Fruit fly (Drosophila melanogaster) ovary, adult (tissue): ENCODE data around the gene Rlip.

Experiments
- CG17801 ChIP-seq: fragments of 200-800 bp; optimal IDR thresholded peaks from 2 replicates; lab custom pipeline; 2019; ENCODE audit warnings: missing biosample characterization, mild to moderate bottlenecking, missing genetic modification characterization, moderate library complexity; ENCODE audit not compliant: partially characterized antibody

The Rlip gene

DNA sequence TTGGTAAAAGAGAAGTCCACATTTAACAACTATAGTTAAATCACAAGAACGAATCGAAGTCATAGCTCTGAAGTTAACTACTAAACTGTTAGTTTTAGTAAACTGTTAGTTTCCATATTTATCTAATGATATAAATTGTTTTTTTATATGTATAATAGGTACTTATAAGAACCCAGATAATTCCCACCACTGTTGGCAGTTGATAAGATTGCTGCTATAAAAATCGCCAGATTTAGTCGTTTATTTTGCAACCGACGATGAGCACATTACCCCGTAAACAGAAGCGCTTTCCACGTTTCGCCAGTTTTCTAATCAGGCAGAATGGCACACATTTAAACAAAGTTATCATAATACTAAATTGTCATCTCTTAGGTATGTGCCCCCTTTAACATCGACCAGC is 1.6 kb downstream of the Rlip start:
- TF ChIP-seq CG17801 (GFP tag; lab: Kevin White, UChicago): no peak

DNA sequence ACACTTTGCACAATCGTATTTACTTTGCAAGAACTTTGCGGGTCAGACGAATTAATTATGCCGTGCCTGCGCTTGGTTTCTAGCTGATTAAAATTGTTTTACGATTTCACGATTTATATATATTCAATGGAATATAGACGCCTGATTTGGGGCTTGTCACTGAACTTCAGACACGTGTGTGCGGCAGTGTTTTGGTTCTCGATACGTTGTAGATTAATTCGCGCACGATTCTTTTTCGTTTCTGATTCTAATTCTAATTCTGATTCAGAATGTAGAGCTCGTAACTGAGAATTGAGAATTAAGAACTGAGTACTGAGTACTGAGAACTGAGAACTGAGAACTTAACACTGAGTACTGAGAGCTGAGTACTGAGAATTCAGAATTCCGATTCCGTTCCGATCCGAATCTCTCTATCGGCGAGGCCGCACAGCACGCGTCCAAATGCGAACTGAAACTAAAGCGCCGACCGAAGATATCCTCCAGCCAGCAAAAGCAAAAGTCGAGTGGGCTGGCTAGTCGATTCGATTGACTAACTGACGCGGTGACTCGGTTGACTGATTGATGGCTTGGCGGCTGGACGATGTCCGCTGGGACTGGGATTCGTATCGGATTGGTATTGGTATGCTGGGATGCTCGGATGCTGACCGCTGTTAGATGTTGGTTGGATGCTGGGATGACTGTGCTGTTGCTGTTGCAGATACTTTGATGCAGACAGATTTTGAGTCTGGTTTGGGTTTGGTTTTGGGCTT is 5.5 kb downstream of the Rlip start:
- no peak for TF ChIP-seq CG17801 (GFP tag; lab: Kevin White, UChicago)

DNA sequence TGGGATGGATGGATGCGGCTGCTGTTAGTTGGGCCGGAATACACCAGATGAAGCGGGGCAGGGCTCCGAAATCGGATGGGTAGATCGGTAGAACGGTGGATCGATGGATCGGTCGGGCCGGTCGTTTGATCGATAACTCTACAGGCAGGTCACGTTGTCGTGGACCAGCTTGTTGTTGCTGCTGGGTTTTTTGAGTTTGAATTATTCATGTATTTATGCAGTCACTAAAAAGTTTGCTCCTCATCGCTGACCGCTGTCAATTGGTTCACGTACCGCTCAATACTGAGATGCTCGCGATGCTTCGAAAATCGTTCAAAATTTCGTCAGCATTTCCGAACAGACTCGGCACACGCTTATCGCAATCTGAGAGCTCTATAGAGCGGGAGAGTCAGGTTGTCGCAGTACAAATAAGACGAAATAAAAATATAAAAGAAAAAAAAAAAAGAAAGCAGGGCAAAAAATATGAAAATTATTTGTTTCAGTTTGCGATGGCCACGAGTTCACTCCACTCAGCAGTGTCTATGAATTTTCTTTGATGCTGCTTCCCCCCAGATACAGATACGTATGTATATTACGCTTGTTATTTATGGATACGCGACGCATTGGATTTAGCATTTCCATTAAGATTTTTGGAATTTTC is 6.5 kb downstream of the Rlip start, which contains the start of gene peg:
TSS of gene peg (minus strand) at position 262 of the 640 bp plus-strand sequence.
- TF ChIP-seq CG17801 (GFP tag; lab: Kevin White, UChicago): no peak

DNA sequence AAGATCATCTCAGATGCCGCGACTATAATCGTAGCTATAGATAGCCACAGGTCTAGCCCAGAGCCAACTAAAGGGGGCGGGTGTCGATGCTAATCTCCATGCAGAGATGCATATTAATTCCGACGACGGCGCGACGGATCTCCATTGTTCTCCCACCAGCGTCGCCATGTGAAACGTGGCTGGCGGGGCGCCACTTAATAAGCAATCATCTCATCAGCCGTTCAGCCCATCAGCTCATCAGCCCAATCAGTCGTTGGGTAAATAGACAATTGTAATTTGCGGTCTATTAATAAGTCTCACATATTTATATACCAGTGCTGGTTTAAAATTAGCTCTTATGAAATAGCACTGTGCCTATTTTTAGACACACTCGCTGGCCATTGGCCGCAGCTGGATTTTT is 8.0 kb downstream of the Rlip start:
- TF ChIP-seq CG17801 (GFP tag; lab: Kevin White, UChicago): no peak

DNA sequence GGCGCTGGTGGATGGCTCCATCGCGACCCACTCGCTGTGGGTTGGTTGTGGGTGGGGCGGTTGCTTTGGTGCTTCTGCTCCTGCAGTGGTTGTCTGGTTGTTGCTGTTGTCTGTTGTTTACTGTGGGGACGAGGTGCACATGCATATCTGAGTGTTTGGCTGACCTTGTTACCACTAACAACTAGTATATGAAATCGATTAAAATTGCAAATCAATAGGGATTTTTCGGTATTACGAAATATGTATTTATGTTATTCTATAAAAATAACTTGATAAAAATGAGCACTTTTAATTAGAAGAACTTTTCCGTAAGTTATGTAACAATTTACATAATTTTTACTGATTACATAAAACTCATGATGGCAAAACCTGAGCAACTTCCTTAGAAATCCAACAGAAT is 24.9 kb downstream of the Rlip start, which contains the start of gene Dhc93AB:
TSS of gene Dhc93AB (minus strand) at position 101 of the 400 bp plus-strand sequence.
- TF ChIP-seq CG17801 (GFP tag; lab: Kevin White, UChicago): no peak

DNA sequence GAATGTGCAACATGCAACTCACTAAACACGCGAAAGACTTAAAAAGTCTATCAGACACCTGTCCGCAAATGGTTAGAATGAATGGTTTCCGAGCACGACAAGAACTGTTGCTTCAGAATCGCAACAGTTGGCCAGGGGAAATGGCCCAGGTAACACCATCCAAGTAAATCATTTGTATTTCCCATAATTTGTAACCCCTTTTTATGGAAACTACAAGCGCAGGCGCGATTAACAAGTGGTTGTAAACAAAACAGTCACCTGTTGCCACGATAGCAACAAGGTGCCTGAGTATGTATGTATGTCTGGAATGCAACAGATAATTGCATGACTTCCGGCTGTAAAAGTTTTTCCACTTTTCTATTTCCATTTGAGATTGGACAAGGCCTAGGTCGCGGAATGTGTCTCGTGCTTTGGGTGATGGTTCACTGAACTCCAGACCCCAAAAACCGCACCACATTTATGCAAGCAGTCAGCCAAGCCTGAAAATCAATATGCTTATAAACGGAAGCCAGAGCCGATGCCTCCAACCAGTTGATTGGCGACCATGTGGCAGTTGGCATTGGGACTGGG is 26.1 kb downstream of the Rlip start, which contains the start of gene CG12278:
TSS of gene CG12278 (plus strand) at position 520 of the 570 bp plus-strand sequence.
- no peak for TF ChIP-seq CG17801 (GFP tag; lab: Kevin White, UChicago)

- no peak for TF ChIP-seq CG17801 (GFP tag; lab: Kevin White, UChicago)
Measured at dm6 chr3R:21045742-21046141, 28.3 kb downstream of the Rlip start, which contains the start of gene CG31189. Gene CG31189, minus strand, starts transcription at chr3R:21045842.

DNA sequence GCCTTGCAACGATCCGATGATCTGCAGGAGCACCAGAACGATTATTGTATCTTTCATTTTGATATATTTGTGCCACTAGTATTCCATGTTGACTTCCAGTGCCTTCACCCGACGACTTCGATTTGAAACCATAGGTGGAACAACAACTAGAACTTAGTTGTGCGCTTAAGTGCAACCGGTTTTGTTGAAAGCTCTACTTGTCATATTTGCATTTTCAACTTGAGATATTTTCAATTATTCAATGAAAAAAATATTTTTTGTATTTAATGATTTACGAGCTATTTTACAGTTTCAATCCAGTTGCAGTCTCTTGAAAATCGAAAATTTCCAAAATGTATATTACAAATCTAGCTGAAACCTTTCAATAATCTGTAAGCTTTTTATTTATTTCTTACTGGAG is 29.4 kb downstream of the Rlip start, which contains the start of gene CG31207:
TSS of gene CG31207 (minus strand) at position 101 of the 400 bp plus-strand sequence.
- no peak for TF ChIP-seq CG17801 (GFP tag; lab: Kevin White, UChicago)

- TF ChIP-seq CG17801 (GFP tag; lab: Kevin White, UChicago): no peak
Measured at dm6 chr3R:21048729-21049128, 31.2 kb downstream of the Rlip start, which contains the start of gene CG7079. Gene CG7079, minus strand, starts transcription at chr3R:21048829.

- no peak for TF ChIP-seq CG17801 (GFP tag; lab: Kevin White, UChicago)
Measured at dm6 chr3R:21050875-21051274, 33.4 kb downstream of the Rlip start, which contains the start of gene Jhbp15. Gene Jhbp15, minus strand, starts transcription at chr3R:21050975.

- TF ChIP-seq CG17801 (GFP tag; lab: Kevin White, UChicago): no peak
Measured at dm6 chr3R:21057519-21057918, 40.0 kb downstream of the Rlip start.

DNA sequence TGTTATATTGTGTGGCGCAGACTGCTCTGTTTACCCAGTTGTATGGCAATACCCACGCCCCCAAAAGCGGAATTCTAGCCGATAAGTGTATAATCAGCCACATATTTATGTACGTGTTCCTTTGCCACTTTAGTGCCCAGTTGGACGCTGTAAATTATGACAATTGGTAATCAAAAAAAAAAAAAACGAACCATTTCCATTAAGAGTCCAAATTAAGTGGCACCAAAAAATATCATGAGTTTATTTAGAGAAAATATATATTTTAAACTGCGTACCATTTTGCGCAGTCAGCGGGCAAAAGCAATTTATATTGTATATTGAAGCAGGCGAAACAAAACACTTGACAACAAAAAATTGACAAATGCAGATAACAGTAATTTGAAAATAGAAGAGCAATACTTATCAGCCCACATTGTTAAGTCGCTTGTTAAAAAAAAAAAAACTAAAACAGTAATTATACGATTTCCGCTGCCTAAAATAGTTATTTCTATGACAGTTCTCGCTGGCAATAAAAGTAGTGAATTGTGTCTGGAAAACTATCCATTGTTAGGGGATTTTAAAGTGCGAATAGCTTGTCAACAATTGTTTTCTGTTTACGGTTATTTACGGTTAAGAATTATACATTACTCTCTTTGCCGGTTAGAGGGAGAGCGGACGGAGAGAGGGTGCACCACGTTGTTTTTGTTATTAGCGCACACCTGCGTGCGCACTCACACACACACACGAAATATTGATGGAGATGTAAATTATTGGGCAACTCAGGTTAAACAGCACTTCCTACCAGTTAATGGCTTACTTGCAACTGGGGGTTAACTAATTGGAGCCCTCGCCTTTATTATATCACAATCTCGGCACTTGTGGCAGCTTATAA is 42.2 kb downstream of the Rlip start:
- no peak for TF ChIP-seq CG17801 (GFP tag; lab: Kevin White, UChicago)

- peak; percentile 12 for TF ChIP-seq CG17801 (GFP tag; lab: Kevin White, UChicago)
Measured at dm6 chr3R:21060430-21061245, 43.2 kb downstream of the Rlip start, which contains the start of gene Mvl. Gene Mvl, minus strand, starts transcription at chr3R:21060800.
